Fruit fly (Drosophila melanogaster) whole organism, embryonic: ENCODE measurements around the gene CG33687.
A peak's percentile ranks its signal among the peaks of the same experiment; 100 is the strongest.

Source experiments
- ATbp ChIP-seq: fragments of 200-800 bp; sonication (Bioruptor generic); optimal IDR thresholded peaks from 2 replicates; lab custom pipeline; 2017; ENCODE audit warnings: missing biosample characterization, mild to moderate bottlenecking, missing genetic modification characterization, missing genetic modification reagents
- Aef1 ChIP-seq: fragments of 200-800 bp; sonication (Bioruptor generic); IDR thresholded peaks from 3 replicates; pipeline ENCODE4 v1.3.6; 2022; ENCODE audit warnings: missing biosample characterization, missing genetic modification characterization
- B-H2 ChIP-seq: fragments of 200-800 bp; sonication (Bioruptor generic); optimal IDR thresholded peaks from 2 replicates; lab custom pipeline; 2018; ENCODE audit warnings: missing biosample characterization, mild to moderate bottlenecking, missing genetic modification characterization
- CG10267 ChIP-seq: fragments of 200-800 bp; sonication (Bioruptor generic); optimal IDR thresholded peaks from 2 replicates; lab custom pipeline; 2018; ENCODE audit warnings: missing biosample characterization, mild to moderate bottlenecking, missing genetic modification characterization, moderate library complexity
- CG11247 ChIP-seq: fragments of 200-800 bp; sonication (Bioruptor generic); IDR thresholded peaks from 2 replicates; pipeline ENCODE4 v1.3.6; 2022; ENCODE audit warnings: missing biosample characterization, missing genetic modification characterization
- CG1233 ChIP-seq: fragments of 200-800 bp; sonication (Bioruptor generic); optimal IDR thresholded peaks from 4 replicates; lab custom pipeline; 2018; ENCODE audit warnings: missing biosample characterization, mild to moderate bottlenecking, missing genetic modification characterization
- CG16815 ChIP-seq: fragments of 200-800 bp; sonication (Bioruptor generic); optimal IDR thresholded peaks from 3 replicates; lab custom pipeline; 2017; ENCODE audit warnings: missing biosample characterization, mild to moderate bottlenecking, missing genetic modification characterization
- CG17385 ChIP-seq: fragments of 200-800 bp; sonication (Bioruptor generic); optimal IDR thresholded peaks from 3 replicates; lab custom pipeline; 2018; ENCODE audit warnings: missing biosample characterization, mild to moderate bottlenecking, missing genetic modification characterization
- CG18619 ChIP-seq: fragments of 200-800 bp; sonication (Bioruptor generic); optimal IDR thresholded peaks from 3 replicates; lab custom pipeline; 2017; ENCODE audit warnings: missing biosample characterization, mild to moderate bottlenecking, missing genetic modification characterization
- CG2678 ChIP-seq: fragments of 200-800 bp; sonication (Bioruptor generic); optimal IDR thresholded peaks from 3 replicates; lab custom pipeline; 2019; ENCODE audit warnings: missing biosample characterization, mild to moderate bottlenecking, missing genetic modification characterization, moderate library complexity
- CG2712 ChIP-seq: fragments of 200-800 bp; optimal IDR thresholded peaks from 3 replicates; lab custom pipeline; 2019; ENCODE audit warnings: missing biosample characterization, mild to moderate bottlenecking, missing genetic modification characterization, moderate library complexity
- CG33213 ChIP-seq: fragments of 200-800 bp; sonication (Bioruptor generic); optimal IDR thresholded peaks from 3 replicates; lab custom pipeline; 2016; ENCODE audit warnings: missing biosample characterization, missing genetic modification characterization
- CG34422 ChIP-seq: fragments of 200-800 bp; sonication (Bioruptor generic); IDR thresholded peaks from 3 replicates; pipeline ENCODE4 v1.3.6; 2022; ENCODE audit warnings: missing biosample characterization, missing genetic modification characterization
- CG3838 ChIP-seq: fragments of 200-800 bp; sonication (Bioruptor generic); optimal IDR thresholded peaks from 3 replicates; lab custom pipeline; 2016; ENCODE audit warnings: missing biosample characterization, missing genetic modification characterization
- CG4282 ChIP-seq: fragments of 200-800 bp; sonication (Bioruptor generic); optimal IDR thresholded peaks from 2 replicates; lab custom pipeline; 2016; ENCODE audit warnings: missing biosample characterization, missing genetic modification characterization
- CG6654 ChIP-seq: fragments of 200-800 bp; sonication (Bioruptor generic); optimal IDR thresholded peaks from 2 replicates; lab custom pipeline; 2017; ENCODE audit warnings: missing biosample characterization, mild to moderate bottlenecking, missing genetic modification characterization
- CG6689 ChIP-seq: fragments of 200-800 bp; sonication (Bioruptor generic); IDR thresholded peaks from 2 replicates; pipeline ENCODE4 v1.3.6; 2022; ENCODE audit warnings: missing biosample characterization, missing genetic modification characterization
- CG6854 ChIP-seq: fragments of 200-800 bp; sonication (Bioruptor generic); optimal IDR thresholded peaks from 3 replicates; lab custom pipeline; 2017; ENCODE audit warnings: missing biosample characterization, mild to moderate bottlenecking, missing genetic modification characterization
- CG7271 ChIP-seq: fragments of 200-800 bp; sonication (Bioruptor generic); optimal IDR thresholded peaks from 2 replicates; lab custom pipeline; 2018; ENCODE audit warnings: missing biosample characterization, mild to moderate bottlenecking, missing genetic modification characterization, moderate library complexity
- CG7786 ChIP-seq: fragments of 200-800 bp; sonication (Bioruptor generic); optimal IDR thresholded peaks from 2 replicates; lab custom pipeline; 2016; ENCODE audit warnings: missing biosample characterization, missing genetic modification characterization
- D19A ChIP-seq: fragments of 200-800 bp; optimal IDR thresholded peaks from 3 replicates; lab custom pipeline; 2019; ENCODE audit warnings: missing biosample characterization, mild to moderate bottlenecking, missing genetic modification characterization, moderate library complexity
- Doc2 ChIP-seq: fragments of 200-800 bp; sonication (Bioruptor generic); IDR thresholded peaks from 2 replicates; pipeline ENCODE4 v1.3.6; 2022; ENCODE audit warnings: missing biosample characterization, missing genetic modification characterization
- E2f1 ChIP-seq: fragments of 200-800 bp; sonication (Bioruptor generic); IDR thresholded peaks from 2 replicates; pipeline ENCODE4 v1.3.6; 2022; ENCODE audit warnings: missing biosample characterization, missing genetic modification characterization
- H2.0 ChIP-seq: fragments of 200-800 bp; sonication (Bioruptor generic); IDR thresholded peaks from 2 replicates; pipeline ENCODE4 v1.3.6; 2022; ENCODE audit warnings: missing biosample characterization, missing genetic modification characterization
- HLH54F ChIP-seq: fragments of 200-800 bp; sonication (Bioruptor generic); optimal IDR thresholded peaks from 3 replicates; lab custom pipeline; 2016; ENCODE audit warnings: missing biosample characterization, missing genetic modification characterization
- NfI ChIP-seq: fragments of 200-800 bp; sonication (Bioruptor generic); optimal IDR thresholded peaks from 3 replicates; lab custom pipeline; 2018; ENCODE audit warnings: missing biosample characterization, mild to moderate bottlenecking, missing genetic modification characterization, moderate library complexity
- Oaz ChIP-seq: fragments of 200-800 bp; sonication (Bioruptor generic); IDR thresholded peaks from 2 replicates; pipeline ENCODE4 v1.3.6; 2022; ENCODE audit warnings: missing biosample characterization, missing genetic modification characterization
- Pdp1 ChIP-seq, 2 experiments: fragments of 200-800 bp; sonication (Bioruptor generic); optimal IDR thresholded peaks; 3 replicates each; lab custom pipeline; 2016; ENCODE audit warnings: missing biosample characterization in 2 of 2, missing genetic modification characterization in 2 of 2, mild to moderate bottlenecking in 1 of 2, moderate library complexity in 1 of 2
- ac ChIP-seq: fragments of 200-800 bp; sonication (Bioruptor generic); optimal IDR thresholded peaks from 3 replicates; lab custom pipeline; 2017; ENCODE audit warnings: missing biosample characterization, mild to moderate bottlenecking, missing genetic modification characterization
- bab2 ChIP-seq: fragments of 200-800 bp; sonication (Bioruptor generic); optimal IDR thresholded peaks from 2 replicates; lab custom pipeline; 2016; ENCODE audit warnings: missing biosample characterization, missing genetic modification characterization
- caup ChIP-seq: fragments of 200-800 bp; sonication (Bioruptor generic); optimal IDR thresholded peaks from 3 replicates; lab custom pipeline; 2017; ENCODE audit warnings: missing biosample characterization, mild to moderate bottlenecking, missing genetic modification characterization, moderate library complexity; ENCODE audit not compliant: severe bottlenecking
- chinmo ChIP-seq: fragments of 200-800 bp; sonication (Bioruptor generic); IDR thresholded peaks from 4 replicates; pipeline ENCODE4 v1.3.6; 2022; ENCODE audit warnings: missing biosample characterization, missing genetic modification characterization; ENCODE audit not compliant: partially characterized antibody
- chn ChIP-seq: fragments of 200-800 bp; sonication (Bioruptor generic); optimal IDR thresholded peaks from 2 replicates; lab custom pipeline; 2016; ENCODE audit warnings: missing biosample characterization, missing genetic modification characterization
- crc ChIP-seq: fragments of 200-800 bp; sonication (Bioruptor generic); optimal IDR thresholded peaks from 2 replicates; lab custom pipeline; 2016; ENCODE audit warnings: missing biosample characterization, missing genetic modification characterization
- crol ChIP-seq: fragments of 200-800 bp; sonication (Bioruptor generic); IDR thresholded peaks from 2 replicates; pipeline ENCODE4 v1.3.6; 2022; ENCODE audit warnings: missing biosample characterization, missing genetic modification characterization
- eyg ChIP-seq: fragments of 200-800 bp; sonication (Bioruptor generic); optimal IDR thresholded peaks from 3 replicates; lab custom pipeline; 2016; ENCODE audit warnings: missing biosample characterization, missing genetic modification characterization
- fd96Cb ChIP-seq: fragments of 200-800 bp; sonication (Bioruptor generic); optimal IDR thresholded peaks from 2 replicates; lab custom pipeline; 2018; ENCODE audit warnings: missing biosample characterization, mild to moderate bottlenecking, missing genetic modification characterization, moderate library complexity
- gfzf ChIP-seq: fragments of 200-800 bp; sonication (Bioruptor generic); optimal IDR thresholded peaks from 2 replicates; lab custom pipeline; 2016; ENCODE audit warnings: missing biosample characterization, mild to moderate bottlenecking, missing genetic modification characterization, moderate library complexity
- gt ChIP-seq: fragments of 200-800 bp; sonication (Bioruptor generic); IDR thresholded peaks from 2 replicates; pipeline ENCODE4 v1.3.6; 2022; ENCODE audit warnings: missing biosample characterization, missing genetic modification characterization
- jing ChIP-seq: fragments of 200-800 bp; sonication (Bioruptor generic); optimal IDR thresholded peaks from 2 replicates; lab custom pipeline; 2018; ENCODE audit warnings: missing biosample characterization, mild to moderate bottlenecking, missing genetic modification characterization
- klu ChIP-seq: fragments of 200-800 bp; sonication (Bioruptor generic); IDR thresholded peaks from 2 replicates; pipeline ENCODE4 v1.3.6; 2022; ENCODE audit warnings: missing biosample characterization, missing genetic modification characterization
- luna ChIP-seq: fragments of 200-800 bp; sonication (Bioruptor generic); optimal IDR thresholded peaks from 2 replicates; lab custom pipeline; 2016; ENCODE audit warnings: missing biosample characterization, missing genetic modification characterization
- nmo ChIP-seq: fragments of 200-800 bp; sonication (Bioruptor generic); optimal IDR thresholded peaks from 2 replicates; lab custom pipeline; 2018; ENCODE audit warnings: missing biosample characterization, mild to moderate bottlenecking, missing genetic modification characterization, moderate library complexity
- phol ChIP-seq: fragments of 200-800 bp; sonication (Bioruptor generic); optimal IDR thresholded peaks from 3 replicates; lab custom pipeline; 2018; ENCODE audit warnings: missing biosample characterization, mild to moderate bottlenecking, missing genetic modification characterization, moderate library complexity
- pros ChIP-seq: fragments of 200-800 bp; sonication (Bioruptor generic); optimal IDR thresholded peaks from 3 replicates; lab custom pipeline; 2019; ENCODE audit warnings: missing biosample characterization, mild to moderate bottlenecking, missing genetic modification characterization, moderate library complexity
- slp2 ChIP-seq: fragments of 200-800 bp; sonication (Bioruptor generic); optimal IDR thresholded peaks from 2 replicates; lab custom pipeline; 2016; ENCODE audit warnings: missing biosample characterization, missing genetic modification characterization
- sna ChIP-seq: fragments of 200-800 bp; sonication (Bioruptor generic); IDR thresholded peaks from 2 replicates; pipeline ENCODE4 v1.3.6; 2022; ENCODE audit warnings: missing biosample characterization, missing genetic modification characterization; ENCODE audit not compliant: partially characterized antibody
- sqz ChIP-seq: fragments of 200-800 bp; sonication (Bioruptor generic); optimal IDR thresholded peaks from 3 replicates; lab custom pipeline; 2018; ENCODE audit warnings: missing biosample characterization, mild to moderate bottlenecking, missing genetic modification characterization
- toy ChIP-seq: fragments of 200-800 bp; sonication (Bioruptor generic); IDR thresholded peaks from 2 replicates; pipeline ENCODE4 v1.3.6; 2022; ENCODE audit warnings: missing biosample characterization, missing genetic modification characterization
- wor ChIP-seq: fragments of 200-800 bp; sonication (Bioruptor generic); IDR thresholded peaks from 2 replicates; pipeline ENCODE4 v1.3.6; 2022; ENCODE audit warnings: missing biosample characterization, missing genetic modification characterization

CG33687 gene

DNA sequence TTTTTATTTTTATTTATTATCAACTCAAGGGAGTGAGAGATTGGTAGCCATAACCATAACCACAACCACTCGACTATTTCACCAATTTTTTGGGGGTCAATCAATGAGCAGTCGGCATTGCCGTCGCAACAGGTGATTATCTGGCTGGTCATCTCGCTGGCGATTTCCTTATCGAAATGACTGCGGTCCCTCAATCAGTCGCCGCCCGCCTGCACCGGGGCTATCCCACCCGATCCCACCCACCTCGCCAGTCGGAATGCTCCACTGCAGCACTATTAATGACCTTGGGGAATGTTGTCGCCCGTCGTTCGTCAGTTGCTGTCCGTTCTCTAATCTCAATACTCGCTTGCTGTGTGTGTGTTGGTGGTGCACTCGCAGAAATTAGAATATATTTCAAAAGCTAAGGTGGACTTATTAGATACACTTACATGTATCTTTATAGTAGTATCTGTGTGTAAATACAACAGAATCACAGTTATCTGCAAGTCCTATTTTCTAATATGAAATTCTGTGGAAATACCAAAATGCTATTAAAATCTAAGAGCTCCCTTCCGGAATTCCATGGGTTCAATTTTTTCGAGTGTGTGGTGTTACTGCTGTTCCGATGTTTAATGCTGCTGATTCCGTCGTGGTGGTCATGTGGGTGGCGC lies 37.1 kb upstream of the CG33687 start (continued):
- no peak; the same call in 1 of the 2 replicates for TF ChIP-seq CG11247
- TF ChIP-seq luna (GFP tag; lab: Kevin White, UChicago): no peak
- peak; percentile 58 for TF ChIP-seq fd96Cb
- no peak for TF ChIP-seq pros (GFP tag; lab: Kevin White, UChicago)
- peak; percentile 69 for TF ChIP-seq CG7786 (GFP tag; lab: Kevin White, UChicago)
- peak; percentile 13; the same call in 1 of the 2 replicates for TF ChIP-seq Oaz (GFP tag; lab: Robert Waterston, UW)
- TF ChIP-seq CG10267 (tag; lab: Kevin White, UChicago): no peak
- TF ChIP-seq B-H2 (GFP tag; lab: Kevin White, UChicago): peak; percentile 52
- TF ChIP-seq Aef1 (GFP tag; lab: Robert Waterston, UW): no peak
- TF ChIP-seq CG34422 (GFP tag; lab: Robert Waterston, UW): peak; percentile 33; the same call in 1 of the 3 replicates
- TF ChIP-seq CG6854: peak; percentile 15
- TF ChIP-seq CG7271 (tag; lab: Kevin White, UChicago): no peak
- TF ChIP-seq CG6689: 0 out of 2 replicates have a peak, but pooled peaks have one; percentile 25
- peak; percentile 69 for TF ChIP-seq nmo (GFP tag; lab: Kevin White, UChicago)
- no peak for TF ChIP-seq ac (GFP tag; lab: Kevin White, UChicago)
- no peak for TF ChIP-seq CG4282 (GFP tag; lab: Kevin White, UChicago)
- peak; percentile 48 for TF ChIP-seq E2f1 (GFP tag; lab: Robert Waterston, UW)
- peak; percentile 22 for TF ChIP-seq jing
- TF ChIP-seq CG3838: no peak
- peak; percentile 39 for TF ChIP-seq CG16815
- TF ChIP-seq eyg (GFP tag; lab: Kevin White, UChicago): peak; percentile 61
- TF ChIP-seq gt (GFP tag; lab: Robert Waterston, UW): no peak
- TF ChIP-seq NfI (GFP tag; lab: Kevin White, UChicago): peak; percentile 47
- TF ChIP-seq sqz: no peak
- TF ChIP-seq chinmo (GFP tag; lab: Robert Waterston, UW): peak; percentile 56; the same call in 2 of the 4 replicates
- peak; percentile 17 for TF ChIP-seq chn (GFP tag; lab: Kevin White, UChicago)
- TF ChIP-seq CG17385 (GFP tag; lab: Kevin White, UChicago): peak; percentile 65
- peak; percentile 20 for TF ChIP-seq CG1233
- TF ChIP-seq CG33213: no peak
- no peak for TF ChIP-seq Doc2 (GFP tag; lab: Robert Waterston, UW)
- peak; percentile 34 for TF ChIP-seq ATbp (GFP tag; lab: Kevin White, UChicago)
- TF ChIP-seq H2.0 (GFP tag; lab: Robert Waterston, UW): no peak
- peak; percentile 86 for TF ChIP-seq CG2678 (tag; lab: Kevin White, UChicago)
- TF ChIP-seq bab2: peak; percentile 57
- TF ChIP-seq HLH54F (GFP tag; lab: Kevin White, UChicago): peak; percentile 62
- TF ChIP-seq toy (GFP tag; lab: Robert Waterston, UW): no peak
- peak; percentile 64 for TF ChIP-seq D19A
- no peak for TF ChIP-seq sna
- no peak for TF ChIP-seq gfzf (GFP tag; lab: Kevin White, UChicago)
- TF ChIP-seq Pdp1 (GFP tag; optimal IDR thresholded peaks at IDR 0.05; lab: Kevin White, UChicago): peak in 1 of 2 experiments; percentile 52
- peak; percentile 59 for TF ChIP-seq klu (GFP tag; lab: Robert Waterston, UW)
- TF ChIP-seq CG2712 (tag; lab: Kevin White, UChicago): peak; percentile 56
- peak; percentile 25 for TF ChIP-seq CG6654 (GFP tag; lab: Kevin White, UChicago)
- TF ChIP-seq caup (GFP tag; lab: Kevin White, UChicago): peak; percentile 16
- no peak for TF ChIP-seq wor (GFP tag; lab: Robert Waterston, UW)
- TF ChIP-seq crol (GFP tag; lab: Robert Waterston, UW): no peak
- TF ChIP-seq slp2: peak; percentile 45
- TF ChIP-seq CG18619 (GFP tag; lab: Kevin White, UChicago): peak; percentile 64
- TF ChIP-seq crc (GFP tag; lab: Kevin White, UChicago): peak; percentile 37
- TF ChIP-seq phol (tag; lab: Kevin White, UChicago): peak; percentile 67
